Worm (Caenorhabditis elegans) whole organism, early embryonic: Measurements from ENCODE around the gene cyp-14A4.

ENCODE experiments used
- ama-1 ChIP-seq: fragments of 150-350 bp; optimal IDR thresholded peaks from 2 replicates; lab custom pipeline; 2014
- ets-7 ChIP-seq: sonication (generic microtip); optimal IDR thresholded peaks from 2 replicates; lab custom pipeline; 2016; ENCODE audit warnings: missing genotype, missing genetic modification characterization, missing compliant biosample characterization
- flt-1 ChIP-seq: fragments of 200-800 bp; sonication (Bioruptor generic); IDR thresholded peaks from 2 replicates; pipeline ENCODE4 v1.3.6; 2022; ENCODE audit warnings: missing genetic modification characterization, missing compliant biosample characterization
- hmbx-1 ChIP-seq: sonication (generic microtip); optimal IDR thresholded peaks from 2 replicates; lab custom pipeline; 2016; ENCODE audit warnings: mild to moderate bottlenecking, missing genetic modification characterization, missing compliant biosample characterization
- hmg-4 ChIP-seq: fragments of 200-800 bp; sonication (Bioruptor generic); optimal IDR thresholded peaks from 2 replicates; lab custom pipeline; 2018; ENCODE audit warnings: mild to moderate bottlenecking, missing genetic modification characterization, missing compliant biosample characterization
- hnd-1 ChIP-seq: sonication (generic microtip); optimal IDR thresholded peaks from 2 replicates; lab custom pipeline; 2016; ENCODE audit warnings: missing genetic modification characterization, missing compliant biosample characterization
- pes-1 ChIP-seq: fragments of 200-800 bp; sonication (Bioruptor generic); IDR thresholded peaks from 2 replicates; pipeline ENCODE4 v1.3.6; 2022; ENCODE audit warnings: missing genetic modification reagents, missing genetic modification characterization, missing compliant biosample characterization
- sea-1 ChIP-seq: fragments of 200-800 bp; sonication (Bioruptor generic); conservative IDR thresholded peaks from 2 replicates; pipeline ENCODE4 v1.3.6; 2022; ENCODE audit warnings: missing genetic modification characterization, missing compliant biosample characterization
- tbx-11 ChIP-seq: fragments of 200-800 bp; sonication (Bioruptor generic); IDR thresholded peaks from 2 replicates; pipeline ENCODE4 v1.3.6; 2022; ENCODE audit warnings: missing genetic modification characterization, missing compliant biosample characterization
- tra-4 ChIP-seq: sonication (generic microtip); optimal IDR thresholded peaks from 2 replicates; lab custom pipeline; 2017; ENCODE audit warnings: missing genetic modification characterization, missing compliant biosample characterization

DNA sequence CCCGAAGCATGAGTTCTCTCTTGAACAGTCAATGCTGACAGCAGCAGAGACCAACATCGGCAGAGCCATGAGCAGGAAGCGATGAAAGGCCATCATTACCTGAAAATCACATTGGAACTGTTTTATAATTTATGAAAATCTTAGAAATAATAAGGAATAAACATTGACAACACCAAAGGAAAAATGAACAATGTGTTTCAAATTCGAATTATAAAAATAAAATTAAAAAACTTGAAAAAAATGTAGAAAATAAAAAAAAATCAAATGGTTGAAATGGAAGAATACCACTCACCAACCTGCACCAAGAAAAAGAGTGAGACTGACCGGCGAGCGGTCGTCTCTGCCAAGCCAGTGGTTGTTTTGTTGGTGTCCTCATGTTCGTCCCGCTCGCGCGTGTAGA, 6.5 kb upstream of the cyp-14A4 start, which contains the start of gene R04D3.3:
- no peak for TF ChIP-seq ama-1 (lab: Kevin White, UChicago)
- no peak for TF ChIP-seq hnd-1 (tag; lab: Kevin White, UChicago)
- no peak for TF ChIP-seq tbx-11 (GFP tag; lab: Robert Waterston, UW)
- TF ChIP-seq hmbx-1 (tag; lab: Kevin White, UChicago): no peak
- no peak for TF ChIP-seq hmg-4 (GFP tag; lab: Kevin White, UChicago)
- TF ChIP-seq sea-1 (GFP tag; lab: Robert Waterston, UW): no peak
- TF ChIP-seq tra-4: no peak
- no peak for TF ChIP-seq pes-1
- no peak for TF ChIP-seq flt-1 (GFP tag; lab: Robert Waterston, UW)
- no peak for TF ChIP-seq ets-7 (tag; lab: Kevin White, UChicago)
